Fruit fly (Drosophila melanogaster) whole organism, adult: ENCODE data around the gene f-cup.
A peak's percentile ranks its signal among the peaks of the same experiment; 100 is the strongest.

Source experiments
- CG11617 ChIP-seq: fragments of 200-800 bp; sonication (Bioruptor generic); optimal IDR thresholded peaks from 2 replicates; lab custom pipeline; 2017; ENCODE audit warnings: mild to moderate bottlenecking, missing biosample characterization, missing genetic modification reagents, missing genetic modification characterization
- CG12768 ChIP-seq: fragments of 200-800 bp; sonication (Bioruptor generic); optimal IDR thresholded peaks from 2 replicates; lab custom pipeline; 2017; ENCODE audit warnings: missing biosample characterization, missing genetic modification characterization, mild to moderate bottlenecking, moderate library complexity, missing genetic modification reagents
- CG14711 ChIP-seq: fragments of 200-800 bp; sonication (Bioruptor generic); optimal IDR thresholded peaks from 2 replicates; lab custom pipeline; 2018; ENCODE audit warnings: missing biosample characterization, mild to moderate bottlenecking, missing genetic modification characterization, moderate library complexity
- CG1620 ChIP-seq: fragments of 200-800 bp; sonication (Bioruptor generic); optimal IDR thresholded peaks from 2 replicates; lab custom pipeline; 2016; ENCODE audit warnings: missing biosample characterization, missing genetic modification characterization
- CG33017 ChIP-seq: fragments of 200-800 bp; sonication (Bioruptor generic); optimal IDR thresholded peaks from 2 replicates; lab custom pipeline; 2018; ENCODE audit warnings: missing biosample characterization, mild to moderate bottlenecking, missing genetic modification characterization, moderate library complexity
- CG5204 ChIP-seq: fragments of 200-800 bp; sonication (Bioruptor generic); optimal IDR thresholded peaks from 2 replicates; lab custom pipeline; 2016; ENCODE audit warnings: missing biosample characterization, missing genetic modification characterization
- CG7045 ChIP-seq: fragments of 200-800 bp; sonication (Bioruptor generic); optimal IDR thresholded peaks from 2 replicates; lab custom pipeline; 2017; ENCODE audit warnings: missing biosample characterization, mild to moderate bottlenecking, missing genetic modification characterization
- CG7101 ChIP-seq: fragments of 200-800 bp; sonication (Bioruptor generic); optimal IDR thresholded peaks from 2 replicates; lab custom pipeline; 2018; ENCODE audit warnings: missing biosample characterization, mild to moderate bottlenecking, missing genetic modification characterization, moderate library complexity
- Clk ChIP-seq: fragments of 200-800 bp; sonication (Bioruptor generic); optimal IDR thresholded peaks from 2 replicates; lab custom pipeline; 2017; ENCODE audit warnings: missing biosample characterization, missing genetic modification characterization
- Crg-1 ChIP-seq: fragments of 200-800 bp; sonication (Bioruptor generic); optimal IDR thresholded peaks from 2 replicates; lab custom pipeline; 2016; ENCODE audit warnings: missing biosample characterization, missing genetic modification characterization
- Hr96 ChIP-seq: fragments of 200-800 bp; sonication (Bioruptor generic); optimal IDR thresholded peaks from 2 replicates; lab custom pipeline; 2016; ENCODE audit warnings: missing biosample characterization, missing genetic modification characterization
- Mnt ChIP-seq: fragments of 200-800 bp; sonication (Bioruptor generic); optimal IDR thresholded peaks from 2 replicates; lab custom pipeline; 2016; ENCODE audit warnings: missing biosample characterization, mild to moderate bottlenecking, missing genetic modification characterization
- bab1 ChIP-seq: fragments of 200-800 bp; sonication (Bioruptor generic); optimal IDR thresholded peaks from 3 replicates; lab custom pipeline; 2019; ENCODE audit warnings: missing biosample characterization, mild to moderate bottlenecking, missing genetic modification characterization, moderate library complexity
- cic ChIP-seq: fragments of 200-800 bp; sonication (Bioruptor generic); optimal IDR thresholded peaks from 2 replicates; lab custom pipeline; 2017; ENCODE audit warnings: missing biosample characterization, mild to moderate bottlenecking, missing genetic modification characterization, moderate library complexity
- cnc ChIP-seq, 2 experiments: fragments of >200 bp; optimal IDR thresholded peaks; 2 replicates each; lab custom pipeline; 2017
- kay ChIP-seq: fragments of 200-800 bp; sonication (Bioruptor generic); peaks from one replicate; lab custom pipeline; 2016; ENCODE audit warnings: missing biosample characterization, missing genetic modification characterization, borderline replicate concordance
- ovo ChIP-seq: fragments of 200-800 bp; sonication (Bioruptor generic); optimal IDR thresholded peaks from 2 replicates; lab custom pipeline; 2016; ENCODE audit warnings: missing biosample characterization, missing genetic modification characterization
- pad ChIP-seq: fragments of 200-800 bp; sonication (Bioruptor generic); optimal IDR thresholded peaks from 3 replicates; lab custom pipeline; 2017; ENCODE audit warnings: missing biosample characterization, missing genetic modification characterization, mild to moderate bottlenecking, moderate library complexity, missing genetic modification reagents
- tj ChIP-seq: fragments of 200-800 bp; sonication (Bioruptor generic); optimal IDR thresholded peaks from 3 replicates; lab custom pipeline; 2017; ENCODE audit warnings: missing biosample characterization, mild to moderate bottlenecking, missing genetic modification characterization, moderate library complexity
- toe ChIP-seq: fragments of 200-800 bp; sonication (Bioruptor generic); optimal IDR thresholded peaks from 2 replicates; lab custom pipeline; 2016; ENCODE audit warnings: missing biosample characterization, missing genetic modification characterization

The f-cup gene

dm6 chr3R:13709839-13710238 lies 9.2 kb upstream of the f-cup start, which contains the start of gene Argp:
TSS of gene Argp (minus strand) at chr3R:13709939.
- TF ChIP-seq ovo (GFP tag; lab: Kevin White, UChicago): no peak
- TF ChIP-seq tj (GFP tag; lab: Kevin White, UChicago): no peak
- TF ChIP-seq pad: no peak
- no peak for TF ChIP-seq CG5204 (GFP tag; lab: Kevin White, UChicago)
- TF ChIP-seq CG14711 (tag; lab: Kevin White, UChicago): no peak
- no peak for TF ChIP-seq CG7101 (tag; lab: Kevin White, UChicago)
- TF ChIP-seq CG7045 (GFP tag; lab: Kevin White, UChicago): no peak
- TF ChIP-seq CG12768 (GFP tag; lab: Kevin White, UChicago): no peak
- no peak for TF ChIP-seq cnc (optimal IDR thresholded peaks at IDR 0.05; lab: Kevin White, UChicago)
- no peak for TF ChIP-seq toe (GFP tag; lab: Kevin White, UChicago)
- TF ChIP-seq CG1620: no peak
- TF ChIP-seq Clk: no peak
- no peak for TF ChIP-seq Mnt (GFP tag; lab: Kevin White, UChicago)
- TF ChIP-seq Crg-1: no peak
- no peak for TF ChIP-seq CG11617
- TF ChIP-seq bab1: no peak
- TF ChIP-seq kay: no peak
- no peak for TF ChIP-seq cic (GFP tag; lab: Kevin White, UChicago)
- no peak for TF ChIP-seq CG33017 (tag; lab: Kevin White, UChicago)
- TF ChIP-seq Hr96 (GFP tag; lab: Kevin White, UChicago): no peak

DNA sequence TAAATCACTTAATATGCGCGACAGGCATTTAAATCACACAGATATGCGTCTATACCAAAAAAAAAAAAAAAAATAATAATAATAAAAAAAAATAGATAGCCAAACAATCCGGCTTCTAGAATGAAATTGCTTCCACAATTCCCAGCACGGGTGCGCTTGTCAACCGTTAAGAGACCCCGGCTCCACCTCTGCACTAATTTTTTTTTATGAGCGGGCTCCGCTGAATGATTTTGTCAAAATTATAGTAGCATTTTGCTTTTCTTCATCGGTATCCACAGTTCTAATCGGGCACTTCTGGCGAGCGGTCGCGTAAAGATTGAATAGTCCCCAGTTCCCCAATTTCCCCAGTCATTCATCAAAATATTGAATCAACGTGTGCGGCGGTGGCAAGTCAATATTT lies 5.8 kb upstream of the f-cup start, which contains the start of gene Adgf-C:
Gene Adgf-C, plus strand, starts transcription at position 301 of the 400 bp plus-strand sequence.
- no peak for TF ChIP-seq CG1620
- TF ChIP-seq kay: peak; percentile 46
- no peak for TF ChIP-seq CG14711 (tag; lab: Kevin White, UChicago)

dm6 chr3R:13705292-13705885 lies 4.8 kb upstream of the f-cup start, which contains the start of gene Adgf-D:
TSS of gene Adgf-D (minus strand) at chr3R:13705402.
- TF ChIP-seq cic (GFP tag; lab: Kevin White, UChicago): peak; percentile 52
- no peak for TF ChIP-seq ovo (GFP tag; lab: Kevin White, UChicago)

DNA sequence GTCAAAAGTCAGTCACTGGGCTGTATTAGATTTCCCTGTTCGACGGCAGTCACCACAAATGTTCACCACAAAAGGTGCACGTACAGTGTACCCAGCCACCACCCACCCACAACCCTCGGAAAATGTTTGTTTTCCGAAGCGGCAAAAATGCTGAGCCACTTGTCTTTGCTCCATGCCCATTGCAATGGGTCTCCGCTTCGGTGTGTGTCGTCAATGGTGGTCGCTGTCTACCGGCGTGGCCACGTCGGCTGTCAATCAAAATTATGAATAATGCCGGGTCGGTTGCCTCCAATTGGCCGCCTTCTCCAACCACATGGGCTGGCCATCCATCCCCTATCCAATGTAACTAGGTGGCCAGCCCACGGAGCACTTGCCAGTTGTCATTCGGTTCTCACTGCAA lies 446 bp downstream of the f-cup start, which contains the start of gene ninaB:
Gene ninaB, plus strand, starts transcription at position 374 of the 400 bp plus-strand sequence.
- TF ChIP-seq CG12768 (GFP tag; lab: Kevin White, UChicago): peak; percentile 63
- no peak for TF ChIP-seq Hr96 (GFP tag; lab: Kevin White, UChicago)

- TF ChIP-seq tj (GFP tag; lab: Kevin White, UChicago) (peak; percentile 9), kay (no peak), CG7101 (tag; lab: Kevin White, UChicago) (no peak), bab1 (peak; percentile 39)
Observed at dm6 chr3R:13699350-13699749, 1.3 kb downstream of the f-cup start.

dm6 chr3R:13693753-13694152 lies 6.9 kb downstream of the f-cup start, which contains the start of gene CG14367:
TSS of gene CG14367 (plus strand) at chr3R:13694053.
- TF ChIP-seq pad: no peak

DNA sequence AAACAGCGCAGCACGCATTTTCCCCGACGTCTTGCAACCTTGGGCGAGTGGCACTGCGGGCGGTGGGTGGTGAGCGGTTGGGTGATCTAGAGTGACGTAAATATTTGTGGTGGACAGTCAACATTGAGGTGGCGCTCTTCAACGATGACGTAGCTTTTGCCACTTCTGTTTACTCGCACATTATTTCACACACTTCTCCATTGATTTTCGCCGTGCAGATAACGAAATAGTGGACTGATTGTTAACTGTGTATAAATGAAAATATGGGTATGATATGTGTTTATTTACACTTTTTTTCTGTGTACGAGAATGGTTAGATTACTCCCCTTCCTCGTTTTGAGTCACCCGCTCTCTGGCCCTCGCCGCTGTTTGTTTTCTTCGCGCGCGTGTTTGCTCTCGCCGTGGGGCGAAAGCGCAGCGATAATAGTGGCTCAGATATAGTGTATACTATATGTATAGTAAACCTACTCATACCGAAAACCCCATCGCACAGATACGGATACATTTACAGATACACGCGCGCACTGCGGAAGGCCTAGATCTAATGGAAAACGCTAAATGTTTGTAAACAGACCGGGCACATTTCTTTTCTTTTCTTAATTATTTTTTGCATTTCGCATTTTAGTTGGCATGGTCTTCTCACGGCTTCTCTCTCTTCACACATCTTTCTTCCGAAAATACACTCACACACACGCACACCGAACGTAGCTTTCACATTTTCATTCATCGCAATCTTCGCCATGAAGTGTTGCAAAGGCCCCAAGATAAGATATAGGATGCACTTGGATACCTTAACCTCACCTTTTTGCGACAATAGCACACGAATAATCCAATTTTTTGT lies 14.0 kb downstream of the f-cup start, which contains the start of gene omd:
Gene omd, minus strand, starts transcription at position 840 of the 841 bp plus-strand sequence.
- TF ChIP-seq Clk (peak; percentile 30), cic (GFP tag; lab: Kevin White, UChicago) (peak; percentile 100), Mnt (GFP tag; lab: Kevin White, UChicago) (peak; percentile 92), CG1620 (peak; percentile 8), CG11617 (peak; percentile 65), Hr96 (GFP tag; lab: Kevin White, UChicago) (peak; percentile 57), kay (peak; percentile 99), tj (GFP tag; lab: Kevin White, UChicago) (no peak), toe (GFP tag; lab: Kevin White, UChicago) (peak; percentile 25), CG7101 (tag; lab: Kevin White, UChicago) (peak; percentile 76), CG33017 (tag; lab: Kevin White, UChicago) (peak; percentile 64), CG12768 (GFP tag; lab: Kevin White, UChicago) (peak; percentile 84), bab1 (no peak), pad (peak; percentile 52), CG7045 (GFP tag; lab: Kevin White, UChicago) (peak; percentile 77), CG5204 (GFP tag; lab: Kevin White, UChicago) (no peak), Crg-1 (peak; percentile 32), cnc (optimal IDR thresholded peaks at IDR 0.05; lab: Kevin White, UChicago) (no peak), CG14711 (tag; lab: Kevin White, UChicago) (no peak), ovo (GFP tag; lab: Kevin White, UChicago) (peak; percentile 70)
